Worm (Caenorhabditis elegans) whole organism, young adult: ENCODE results near the gene polh-1.

ENCODE experiments used
- B0035.1 ChIP-seq: sonication (generic microtip); optimal IDR thresholded peaks from 2 replicates; lab custom pipeline; 2016; ENCODE audit warnings: missing genetic modification characterization, mild to moderate bottlenecking, missing compliant biosample characterization, missing genotype, missing genetic modification reagents
- B0336.3 ChIP-seq: fragments of 200-800 bp; sonication (Bioruptor generic); IDR thresholded peaks from 2 replicates; pipeline ENCODE4 v1.3.6; 2022; ENCODE audit warnings: missing genetic modification characterization, missing compliant biosample characterization
- C06A6.2 ChIP-seq: fragments of 200-800 bp; sonication (Bioruptor generic); conservative IDR thresholded peaks from 2 replicates; pipeline ENCODE4 v1.3.6; 2022; ENCODE audit warnings: missing genetic modification characterization, missing compliant biosample characterization
- F23B12.7 ChIP-seq: sonication (generic microtip); optimal IDR thresholded peaks from 2 replicates; lab custom pipeline; 2017; ENCODE audit warnings: missing genetic modification characterization, mild to moderate bottlenecking, missing compliant biosample characterization, antibody characterized with exemption, moderate library complexity; ENCODE audit not compliant: insufficient read depth
- F33H1.4 ChIP-seq: fragments of 200-800 bp; sonication (Bioruptor generic); IDR thresholded peaks from 2 replicates; pipeline ENCODE4 v1.3.6; 2022; ENCODE audit warnings: missing genetic modification reagents, missing genetic modification characterization, missing compliant biosample characterization
- F37B4.10 ChIP-seq: fragments of 200-800 bp; sonication (Bioruptor generic); IDR thresholded peaks from 2 replicates; pipeline ENCODE4 v1.3.6; 2022; ENCODE audit warnings: missing genetic modification characterization, missing compliant biosample characterization
- F52B5.7 ChIP-seq: sonication (generic microtip); optimal IDR thresholded peaks from 2 replicates; lab custom pipeline; 2016; ENCODE audit warnings: mild to moderate bottlenecking, missing genetic modification characterization, missing compliant biosample characterization
- F55B11.4 ChIP-seq: sonication (generic microtip); optimal IDR thresholded peaks from 2 replicates; lab custom pipeline; 2016; ENCODE audit warnings: missing compliant biosample characterization, missing genetic modification characterization, borderline replicate concordance; ENCODE audit not compliant: insufficient read depth
- F57C9.4 ChIP-seq: sonication (generic microtip); optimal IDR thresholded peaks from 2 replicates; lab custom pipeline; 2017; ENCODE audit warnings: mild to moderate bottlenecking, missing genetic modification characterization, missing compliant biosample characterization
- T07F8.4 ChIP-seq: sonication (generic microtip); optimal IDR thresholded peaks from 2 replicates; lab custom pipeline; 2016; ENCODE audit warnings: mild to moderate bottlenecking, missing genetic modification characterization, moderate library complexity, missing compliant biosample characterization
- Y53F4B.3 ChIP-seq: fragments of 200-800 bp; sonication (Bioruptor generic); IDR thresholded peaks from 2 replicates; pipeline ENCODE4 v1.3.6; 2022; ENCODE audit warnings: missing genetic modification reagents, missing genetic modification characterization, missing compliant biosample characterization
- Y79H2A.3 ChIP-seq: fragments of 200-800 bp; sonication (Bioruptor generic); conservative IDR thresholded peaks from 2 replicates; pipeline ENCODE4 v1.3.6; 2022; ENCODE audit warnings: missing genetic modification reagents, missing genetic modification characterization, missing compliant biosample characterization
- aptf-2 ChIP-seq: fragments of 200-800 bp; sonication (Bioruptor generic); conservative IDR thresholded peaks from 2 replicates; pipeline ENCODE4 v1.3.6; 2022; ENCODE audit warnings: missing genetic modification reagents, missing genetic modification characterization, missing compliant biosample characterization
- attf-3 ChIP-seq: fragments of 200-800 bp; sonication (Bioruptor generic); conservative IDR thresholded peaks from 2 replicates; pipeline ENCODE4 v1.3.6; 2022; ENCODE audit warnings: missing genetic modification reagents, missing genetic modification characterization, missing compliant biosample characterization
- attf-5 ChIP-seq: fragments of 200-800 bp; sonication (Bioruptor generic); optimal IDR thresholded peaks from 2 replicates; lab custom pipeline; 2018; ENCODE audit warnings: mild to moderate bottlenecking, missing genetic modification characterization, missing compliant biosample characterization
- bed-1 ChIP-seq: fragments of 200-800 bp; sonication (Bioruptor generic); IDR thresholded peaks from 2 replicates; pipeline ENCODE4 v1.3.6; 2022; ENCODE audit warnings: missing genetic modification reagents, missing genetic modification characterization, missing compliant biosample characterization
- ceh-27 ChIP-seq: fragments of 200-800 bp; sonication (Bioruptor generic); optimal IDR thresholded peaks from 2 replicates; lab custom pipeline; 2018; ENCODE audit warnings: mild to moderate bottlenecking, missing genetic modification characterization, moderate library complexity, missing compliant biosample characterization
- ceh-79 ChIP-seq: sonication (generic microtip); optimal IDR thresholded peaks from 2 replicates; lab custom pipeline; 2017; ENCODE audit warnings: mild to moderate bottlenecking, missing genetic modification characterization, missing compliant biosample characterization
- ceh-91 ChIP-seq: fragments of 200-800 bp; sonication (Bioruptor generic); IDR thresholded peaks from 2 replicates; pipeline ENCODE4 v1.3.6; 2022; ENCODE audit warnings: missing genetic modification reagents, missing genetic modification characterization, missing compliant biosample characterization
- chd-7 ChIP-seq: sonication (generic microtip); optimal IDR thresholded peaks from 2 replicates; lab custom pipeline; 2016; ENCODE audit warnings: mild to moderate bottlenecking, missing genetic modification characterization, moderate library complexity, missing compliant biosample characterization
- die-1 ChIP-seq: sonication (generic microtip); optimal IDR thresholded peaks from 2 replicates; lab custom pipeline; 2016; ENCODE audit warnings: missing genotype, mild to moderate bottlenecking, missing genetic modification characterization, missing compliant biosample characterization
- dox-1 ChIP-seq: fragments of 200-800 bp; sonication (Bioruptor generic); IDR thresholded peaks from 2 replicates; pipeline ENCODE4 v1.3.6; 2022; ENCODE audit warnings: missing genetic modification reagents, missing genetic modification characterization, missing compliant biosample characterization
- dpl-1 ChIP-seq: fragments of 150-350 bp; optimal IDR thresholded peaks from 2 replicates; lab custom pipeline; 2014; ENCODE audit warnings: missing biosample characterization, missing genetic modification reagents, missing genetic modification characterization
- efl-1 ChIP-seq: fragments of 150-350 bp; optimal IDR thresholded peaks from 2 replicates; lab custom pipeline; 2014; ENCODE audit warnings: missing biosample characterization, missing genetic modification reagents, missing genetic modification characterization
- egl-18 ChIP-seq: fragments of 200-800 bp; sonication (Bioruptor generic); IDR thresholded peaks from 2 replicates; pipeline ENCODE4 v1.3.6; 2022; ENCODE audit warnings: missing genetic modification reagents, missing genetic modification characterization, missing compliant biosample characterization
- him-1 ChIP-seq: sonication (generic microtip); optimal IDR thresholded peaks from 2 replicates; lab custom pipeline; 2016; ENCODE audit warnings: missing genotype, missing genetic modification reagents, missing genetic modification characterization, missing compliant biosample characterization
- hsf-1 ChIP-seq: fragments of 200-800 bp; sonication (Bioruptor generic); IDR thresholded peaks from 2 replicates; pipeline ENCODE4 v1.3.6; 2022; ENCODE audit warnings: missing genetic modification reagents, missing genetic modification characterization, missing compliant biosample characterization
- lin-26 ChIP-seq: fragments of 200-800 bp; sonication (Bioruptor generic); IDR thresholded peaks from 2 replicates; pipeline ENCODE4 v1.3.6; 2022; ENCODE audit warnings: missing genetic modification reagents, missing genetic modification characterization, missing compliant biosample characterization
- lir-1 ChIP-seq: fragments of 200-800 bp; sonication (Bioruptor generic); conservative IDR thresholded peaks from 2 replicates; pipeline ENCODE4 v1.3.6; 2022; ENCODE audit warnings: missing genetic modification reagents, missing genetic modification characterization, missing compliant biosample characterization
- madf-3 ChIP-seq: fragments of 200-800 bp; sonication (Bioruptor generic); IDR thresholded peaks from 2 replicates; pipeline ENCODE4 v1.3.6; 2022; ENCODE audit warnings: missing genetic modification reagents, missing genetic modification characterization, missing compliant biosample characterization
- madf-6 ChIP-seq: fragments of 200-800 bp; sonication (Bioruptor generic); IDR thresholded peaks from 2 replicates; pipeline ENCODE4 v1.3.6; 2022; ENCODE audit warnings: missing genetic modification reagents, missing genetic modification characterization, missing compliant biosample characterization
- madf-8 ChIP-seq: fragments of 200-800 bp; sonication (Bioruptor generic); conservative IDR thresholded peaks from 2 replicates; pipeline ENCODE4 v1.3.6; 2022; ENCODE audit warnings: missing genetic modification reagents, missing genetic modification characterization, missing compliant biosample characterization
- mcd-1 ChIP-seq: fragments of 200-800 bp; sonication (Bioruptor generic); IDR thresholded peaks from 2 replicates; pipeline ENCODE4 v1.3.6; 2022; ENCODE audit warnings: missing genetic modification reagents, missing genetic modification characterization, missing compliant biosample characterization
- mxl-1 ChIP-seq: sonication (generic microtip); optimal IDR thresholded peaks from 2 replicates; lab custom pipeline; 2016; ENCODE audit warnings: missing genetic modification characterization, missing compliant biosample characterization
- nfya-2 ChIP-seq: fragments of 200-800 bp; sonication (Bioruptor generic); IDR thresholded peaks from 2 replicates; pipeline ENCODE4 v1.3.6; 2022; ENCODE audit warnings: missing genetic modification reagents, missing genetic modification characterization, missing compliant biosample characterization
- nfyb-1 ChIP-seq: fragments of 200-800 bp; sonication (Bioruptor generic); IDR thresholded peaks from 2 replicates; pipeline ENCODE4 v1.3.6; 2022; ENCODE audit warnings: missing genetic modification reagents, missing genetic modification characterization, missing compliant biosample characterization
- nhr-80 ChIP-seq: sonication (generic microtip); optimal IDR thresholded peaks from 2 replicates; lab custom pipeline; 2016; ENCODE audit warnings: missing genetic modification characterization, missing compliant biosample characterization
- pha-4 ChIP-seq: fragments of 150-350 bp; sonication (generic microtip); optimal IDR thresholded peaks from 2 replicates; lab custom pipeline; 2014; ENCODE audit warnings: missing biosample characterization, missing genetic modification reagents, missing genetic modification characterization
- rcor-1 ChIP-seq: fragments of 200-800 bp; sonication (Bioruptor generic); IDR thresholded peaks from 2 replicates; pipeline ENCODE4 v1.3.6; 2022; ENCODE audit warnings: missing genetic modification reagents, missing genetic modification characterization, missing compliant biosample characterization
- snpc-1.1 ChIP-seq: sonication (generic microtip); optimal IDR thresholded peaks from 2 replicates; lab custom pipeline; 2017; ENCODE audit warnings: missing genetic modification characterization, mild to moderate bottlenecking, missing compliant biosample characterization, antibody characterized with exemption, moderate library complexity, missing genotype, missing genetic modification reagents; ENCODE audit not compliant: insufficient read depth
- tbp1 ChIP-seq: fragments of 200-800 bp; sonication (Bioruptor generic); optimal IDR thresholded peaks from 2 replicates; lab custom pipeline; 2018; ENCODE audit warnings: mild to moderate bottlenecking, missing genetic modification characterization, missing compliant biosample characterization
- tbx-9 ChIP-seq: sonication (generic microtip); optimal IDR thresholded peaks from 2 replicates; lab custom pipeline; 2016; ENCODE audit warnings: borderline replicate concordance, missing genetic modification characterization, inconsistent platforms, missing compliant biosample characterization
- tlf-1 ChIP-seq: fragments of 200-800 bp; sonication (Bioruptor generic); optimal IDR thresholded peaks from 2 replicates; lab custom pipeline; 2018; ENCODE audit warnings: mild to moderate bottlenecking, missing genetic modification characterization, missing compliant biosample characterization
- unc-130 ChIP-seq: sonication (generic microtip); optimal IDR thresholded peaks from 2 replicates; lab custom pipeline; 2016; ENCODE audit warnings: missing genetic modification reagents, missing genetic modification characterization, missing compliant biosample characterization
- zfh-2 ChIP-seq: fragments of 200-800 bp; sonication (Bioruptor generic); conservative IDR thresholded peaks from 2 replicates; pipeline ENCODE4 v1.3.6; 2022; ENCODE audit warnings: missing genetic modification reagents, missing genetic modification characterization, missing compliant biosample characterization
- zim-3 ChIP-seq: sonication (generic microtip); optimal IDR thresholded peaks from 2 replicates; lab custom pipeline; 2017; ENCODE audit warnings: mild to moderate bottlenecking, missing genetic modification characterization, moderate library complexity, missing compliant biosample characterization
- ztf-6 ChIP-seq: fragments of 200-800 bp; sonication (Bioruptor generic); IDR thresholded peaks from 2 replicates; pipeline ENCODE4 v1.3.6; 2022; ENCODE audit warnings: missing genetic modification reagents, missing genetic modification characterization, missing compliant biosample characterization

polh-1 gene

DNA sequence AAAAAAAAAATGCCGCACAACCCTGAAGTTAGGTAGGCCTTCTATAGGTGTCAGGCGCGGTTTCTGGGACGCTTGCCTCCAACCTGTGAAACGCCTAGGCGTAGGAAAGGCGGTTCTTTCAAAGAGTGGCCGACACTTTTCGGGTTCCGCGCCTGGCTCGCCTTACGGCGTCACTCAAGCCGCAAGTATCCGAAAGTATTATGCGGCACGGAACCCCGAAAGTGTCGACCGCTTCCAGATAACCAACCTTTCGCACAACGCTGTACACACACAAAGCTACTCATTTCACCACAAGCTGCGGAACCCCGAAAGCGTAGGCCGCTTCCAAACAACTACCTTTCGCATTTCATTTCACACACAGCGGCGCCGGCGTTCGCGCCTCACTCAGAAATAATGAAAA is 13.1 kb upstream of the polh-1 start:
- TF ChIP-seq Y79H2A.3 (GFP tag; lab: Robert Waterston, UW) (no peak), snpc-1.1 (tag; lab: Kevin White, UChicago) (peak; percentile 40), C06A6.2 (no peak), F33H1.4 (GFP tag; lab: Robert Waterston, UW) (no peak), tbp1 (GFP tag; lab: Kevin White, UChicago) (no peak), rcor-1 (GFP tag; lab: Robert Waterston, UW) (no peak), F55B11.4 (tag; lab: Kevin White, UChicago) (no peak), Y53F4B.3 (GFP tag; lab: Robert Waterston, UW) (no peak), zfh-2 (peak; percentile 53), madf-3 (GFP tag; lab: Robert Waterston, UW) (no peak), T07F8.4 (tag; lab: Kevin White, UChicago) (no peak), egl-18 (GFP tag; lab: Robert Waterston, UW) (no peak), F37B4.10 (GFP tag; lab: Robert Waterston, UW) (peak; percentile 92; the same call in 1 of the 2 replicates)

DNA sequence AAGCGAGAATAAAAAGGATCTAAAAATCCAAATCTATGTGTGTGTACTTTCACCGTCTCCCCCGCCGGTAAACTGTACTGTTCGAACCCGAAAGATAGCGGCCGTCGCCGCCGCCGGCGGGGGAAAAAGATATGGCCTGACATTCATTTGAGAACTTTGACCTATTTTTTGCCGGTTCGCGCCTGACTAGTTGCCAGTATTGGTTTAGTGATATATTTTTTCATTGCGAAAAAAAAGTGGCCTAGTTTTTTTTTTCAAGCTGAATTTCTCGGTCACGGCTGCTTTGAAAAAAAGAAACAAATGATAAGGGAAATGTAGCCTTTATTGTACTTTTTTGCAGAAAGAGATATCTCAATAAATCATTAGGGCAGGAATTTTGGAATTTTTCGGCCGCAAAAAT is 12.5 kb upstream of the polh-1 start:
- TF ChIP-seq mcd-1 (GFP tag; lab: Robert Waterston, UW) (peak; percentile 23; the same call in 1 of the 2 replicates), B0035.1 (no peak), mxl-1 (tag; lab: Kevin White, UChicago) (no peak), tbp1 (GFP tag; lab: Kevin White, UChicago) (no peak), madf-6 (GFP tag; lab: Robert Waterston, UW) (peak; percentile 69), unc-130 (no peak), F33H1.4 (GFP tag; lab: Robert Waterston, UW) (0 out of 2 replicates have a peak, but pooled peaks have one; percentile 7), ztf-6 (GFP tag; lab: Robert Waterston, UW) (no peak), tlf-1 (no peak), tbx-9 (no peak), pha-4 (no peak), snpc-1.1 (tag; lab: Kevin White, UChicago) (no peak), zfh-2 (no peak), ceh-27 (no peak), hsf-1 (GFP tag; lab: Robert Waterston, UW) (no peak), F52B5.7 (no peak), nfyb-1 (no peak), zim-3 (no peak), madf-8 (GFP tag; lab: Robert Waterston, UW) (0 out of 2 replicates have a peak, but pooled peaks have one; percentile 13), B0336.3 (GFP tag; lab: Robert Waterston, UW) (no peak), F57C9.4 (tag; lab: Kevin White, UChicago) (no peak), lin-26 (GFP tag; lab: Robert Waterston, UW) (no peak), attf-5 (GFP tag; lab: Kevin White, UChicago) (peak; percentile 56), lir-1 (GFP tag; lab: Robert Waterston, UW) (no peak), nfya-2 (GFP tag; lab: Robert Waterston, UW) (no peak), efl-1 (peak; percentile 72), ceh-79 (tag; lab: Kevin White, UChicago) (no peak), F23B12.7 (tag; lab: Kevin White, UChicago) (no peak), chd-7 (tag; lab: Kevin White, UChicago) (no peak), nhr-80 (tag; lab: Kevin White, UChicago) (peak; percentile 78), bed-1 (GFP tag; lab: Robert Waterston, UW) (no peak), ceh-91 (GFP tag; lab: Robert Waterston, UW) (no peak), rcor-1 (GFP tag; lab: Robert Waterston, UW) (no peak), aptf-2 (GFP tag; lab: Robert Waterston, UW) (no peak), attf-3 (GFP tag; lab: Robert Waterston, UW) (no peak), die-1 (tag; lab: Kevin White, UChicago) (no peak), him-1 (tag; lab: Kevin White, UChicago) (no peak), dox-1 (GFP tag; lab: Robert Waterston, UW) (peak; percentile 58; the same call in 1 of the 2 replicates), dpl-1 (GFP tag; lab: Kevin White, UChicago) (no peak)
